Worm (Caenorhabditis elegans): Measurements from ENCODE around the gene F53A2.1.

- TF ChIP-seq elt-2 (tag; optimal IDR thresholded peaks at IDR 0.05) (no peak), pat-9 (tag; optimal IDR thresholded peaks at IDR 0.05) (no peak), fkh-6 (tag; optimal IDR thresholded peaks at IDR 0.05) (no peak), ets-4 (tag; optimal IDR thresholded peaks at IDR 0.05) (no peak), ama-1 (optimal IDR thresholded peaks at IDR 0.05) (no peak), hlh-30 (tag; optimal IDR thresholded peaks at IDR 0.05; ENCODE audit: insufficient read depth) (no peak)
Measured at ce11 chrIII:13346785-13347184, 22.1 kb upstream of the F53A2.1 start, which contains the start of gene mtm-6.
